Worm (Caenorhabditis elegans): Measurements from ENCODE around the gene F14H12.17.

- no peak for TF ChIP-seq ceh-39 (tag; optimal IDR thresholded peaks at IDR 0.05)
- no peak for TF ChIP-seq elt-3 (tag; optimal IDR thresholded peaks at IDR 0.05)
- no peak for TF ChIP-seq pha-4 (tag; optimal IDR thresholded peaks at IDR 0.05)
- TF ChIP-seq ces-1 (GFP tag; optimal IDR thresholded peaks at IDR 0.05): no peak
- no peak for TF ChIP-seq nhr-76 (tag; optimal IDR thresholded peaks at IDR 0.05)
- no peak for TF ChIP-seq ham-2 (GFP tag; optimal IDR thresholded peaks at IDR 0.05)
Observed at ce11 chrX:4409591-4410279, 46.6 kb upstream of the F14H12.17 start.

All from whole organism, mixed stage, embryonic.